Fruit fly (Drosophila melanogaster) whole organism, embryonic: ENCODE measurements around the gene TBC1D16.
A peak's percentile ranks its signal among the peaks of the same experiment; 100 is the strongest.

ENCODE experiments used
- Atf3 ChIP-seq: fragments of 200-800 bp; sonication (Bioruptor generic); optimal IDR thresholded peaks from 3 replicates; lab custom pipeline; 2016; ENCODE audit warnings: missing biosample characterization, missing genetic modification characterization
- BtbVII ChIP-seq: fragments of 200-800 bp; sonication (Bioruptor generic); optimal IDR thresholded peaks from 3 replicates; lab custom pipeline; 2017; ENCODE audit warnings: missing biosample characterization, mild to moderate bottlenecking, missing genetic modification characterization
- CG12391 ChIP-seq: fragments of 200-800 bp; sonication (Bioruptor generic); optimal IDR thresholded peaks from 3 replicates; lab custom pipeline; 2018; ENCODE audit warnings: missing biosample characterization, mild to moderate bottlenecking, missing genetic modification characterization, moderate library complexity
- CG13775 ChIP-seq: fragments of 200-800 bp; sonication (Bioruptor generic); optimal IDR thresholded peaks from 3 replicates; lab custom pipeline; 2017; ENCODE audit warnings: missing biosample characterization, mild to moderate bottlenecking, missing genetic modification characterization
- CG14667 ChIP-seq: fragments of 200-800 bp; sonication (Bioruptor generic); IDR thresholded peaks from 2 replicates; pipeline ENCODE4 v1.3.6; 2022; ENCODE audit warnings: missing biosample characterization, missing genetic modification characterization
- CG1647 ChIP-seq: fragments of 200-800 bp; sonication (Bioruptor generic); optimal IDR thresholded peaks from 3 replicates; lab custom pipeline; 2016; ENCODE audit warnings: missing biosample characterization, missing genetic modification characterization
- CG17385 ChIP-seq: fragments of 200-800 bp; sonication (Bioruptor generic); optimal IDR thresholded peaks from 3 replicates; lab custom pipeline; 2018; ENCODE audit warnings: missing biosample characterization, mild to moderate bottlenecking, missing genetic modification characterization
- CG17568 ChIP-seq: fragments of 200-800 bp; sonication (Bioruptor generic); optimal IDR thresholded peaks from 2 replicates; lab custom pipeline; 2018; ENCODE audit warnings: missing biosample characterization, mild to moderate bottlenecking, missing genetic modification characterization, moderate library complexity
- CG18599 ChIP-seq: fragments of 200-800 bp; sonication (Bioruptor generic); optimal IDR thresholded peaks from 3 replicates; lab custom pipeline; 2017; ENCODE audit warnings: missing biosample characterization, missing genetic modification characterization, mild to moderate bottlenecking, moderate library complexity, missing genetic modification reagents
- CG2202 ChIP-seq: fragments of 200-800 bp; sonication (Bioruptor generic); optimal IDR thresholded peaks from 2 replicates; lab custom pipeline; 2018; ENCODE audit warnings: missing biosample characterization, mild to moderate bottlenecking, missing genetic modification characterization
- CG2875 ChIP-seq: fragments of 200-800 bp; sonication (Bioruptor generic); optimal IDR thresholded peaks from 2 replicates; lab custom pipeline; 2017; ENCODE audit warnings: missing biosample characterization, mild to moderate bottlenecking, missing genetic modification characterization, missing genetic modification reagents
- CG3281 ChIP-seq: fragments of 200-800 bp; sonication (Bioruptor generic); optimal IDR thresholded peaks from 3 replicates; lab custom pipeline; 2017; ENCODE audit warnings: missing biosample characterization, mild to moderate bottlenecking, missing genetic modification characterization
- CG3838 ChIP-seq: fragments of 200-800 bp; sonication (Bioruptor generic); optimal IDR thresholded peaks from 3 replicates; lab custom pipeline; 2016; ENCODE audit warnings: missing biosample characterization, missing genetic modification characterization
- CG4424 ChIP-seq: fragments of 200-800 bp; sonication (Bioruptor generic); optimal IDR thresholded peaks from 3 replicates; lab custom pipeline; 2016; ENCODE audit warnings: missing biosample characterization, missing genetic modification characterization
- CG6272 ChIP-seq: fragments of 200-800 bp; sonication (Bioruptor generic); IDR thresholded peaks from 2 replicates; pipeline ENCODE4 v1.3.6; 2022; ENCODE audit warnings: missing biosample characterization, missing genetic modification characterization
- CG6813 ChIP-seq: fragments of 200-800 bp; sonication (Bioruptor generic); optimal IDR thresholded peaks from 2 replicates; lab custom pipeline; 2017; ENCODE audit warnings: missing biosample characterization, missing genetic modification characterization, mild to moderate bottlenecking, moderate library complexity, missing genetic modification reagents
- D19A ChIP-seq: fragments of 200-800 bp; optimal IDR thresholded peaks from 3 replicates; lab custom pipeline; 2019; ENCODE audit warnings: missing biosample characterization, mild to moderate bottlenecking, missing genetic modification characterization, moderate library complexity
- D19B ChIP-seq: fragments of 200-800 bp; sonication (Bioruptor generic); optimal IDR thresholded peaks from 2 replicates; lab custom pipeline; 2017; ENCODE audit warnings: missing biosample characterization, mild to moderate bottlenecking, missing genetic modification characterization
- Ets97D ChIP-seq: fragments of 200-800 bp; sonication (Bioruptor generic); optimal IDR thresholded peaks from 3 replicates; lab custom pipeline; 2016; ENCODE audit warnings: missing biosample characterization, missing genetic modification characterization
- Fer1 ChIP-seq: fragments of 200-800 bp; sonication (Bioruptor generic); optimal IDR thresholded peaks from 2 replicates; lab custom pipeline; 2017; ENCODE audit warnings: missing biosample characterization, mild to moderate bottlenecking, missing genetic modification characterization
- Hr78 ChIP-seq, 2 experiments: fragments of 200-800 bp in 1 of 2; fragments of >200 bp in 1 of 2; sonication (Bioruptor generic) in 1 of 2; optimal IDR thresholded peaks; 2 replicates each; lab custom pipeline; 2017 to 2019; ENCODE audit warnings: missing biosample characterization in 2 of 2, missing genetic modification characterization in 2 of 2, mild to moderate bottlenecking in 1 of 2, moderate library complexity in 1 of 2
- Hsf ChIP-seq: fragments of 200-800 bp; sonication (Bioruptor generic); optimal IDR thresholded peaks from 3 replicates; lab custom pipeline; 2016; ENCODE audit warnings: missing biosample characterization, missing genetic modification characterization
- NFAT ChIP-seq: fragments of 200-800 bp; sonication (Bioruptor generic); IDR thresholded peaks from 2 replicates; pipeline ENCODE4 v1.3.6; 2022; ENCODE audit warnings: missing biosample characterization, missing genetic modification characterization
- Nf-YC ChIP-seq: fragments of 200-800 bp; optimal IDR thresholded peaks from 3 replicates; lab custom pipeline; 2019; ENCODE audit warnings: missing biosample characterization, mild to moderate bottlenecking, missing genetic modification characterization, moderate library complexity
- PHDP ChIP-seq: fragments of 200-800 bp; sonication (Bioruptor generic); optimal IDR thresholded peaks from 3 replicates; lab custom pipeline; 2018; ENCODE audit warnings: missing biosample characterization, mild to moderate bottlenecking, missing genetic modification characterization, moderate library complexity
- Spps ChIP-seq: fragments of 200-800 bp; sonication (Bioruptor generic); optimal IDR thresholded peaks from 2 replicates; lab custom pipeline; 2018; ENCODE audit warnings: missing biosample characterization, mild to moderate bottlenecking, missing genetic modification characterization
- Stat92E ChIP-seq, 3 experiments: fragments of >200 bp in 2 of 3; fragments of 200-800 bp in 1 of 3; sonication (Bioruptor generic) in 1 of 3; optimal IDR thresholded peaks; 2 replicates each; lab custom pipeline; 2017 to 2019; ENCODE audit warnings: missing biosample characterization in 3 of 3, missing genetic modification characterization in 3 of 3, mild to moderate bottlenecking in 1 of 3, moderate library complexity in 1 of 3
- Usf ChIP-seq: fragments of 200-800 bp; sonication (Bioruptor generic); optimal IDR thresholded peaks from 2 replicates; lab custom pipeline; 2017; ENCODE audit warnings: missing genotype, missing biosample characterization, missing genetic modification characterization
- YL-1 ChIP-seq: fragments of 200-800 bp; sonication (Bioruptor generic); optimal IDR thresholded peaks from 3 replicates; lab custom pipeline; 2017; ENCODE audit warnings: missing biosample characterization, mild to moderate bottlenecking, missing genetic modification characterization
- ase ChIP-seq: fragments of 200-800 bp; sonication (Bioruptor generic); IDR thresholded peaks from 3 replicates; pipeline ENCODE4 v1.3.6; 2022; ENCODE audit warnings: missing biosample characterization, missing genetic modification characterization
- ash1 ChIP-seq: fragments of 200-800 bp; sonication (Bioruptor generic); optimal IDR thresholded peaks from 2 replicates; lab custom pipeline; 2018; ENCODE audit warnings: missing biosample characterization, mild to moderate bottlenecking, missing genetic modification characterization
- bigmax ChIP-seq: fragments of 200-800 bp; sonication (Bioruptor generic); optimal IDR thresholded peaks from 2 replicates; lab custom pipeline; 2018; ENCODE audit warnings: missing biosample characterization, mild to moderate bottlenecking, missing genetic modification characterization
- crc ChIP-seq: fragments of 200-800 bp; sonication (Bioruptor generic); optimal IDR thresholded peaks from 2 replicates; lab custom pipeline; 2016; ENCODE audit warnings: missing biosample characterization, missing genetic modification characterization
- crol ChIP-seq: fragments of 200-800 bp; sonication (Bioruptor generic); IDR thresholded peaks from 2 replicates; pipeline ENCODE4 v1.3.6; 2022; ENCODE audit warnings: missing biosample characterization, missing genetic modification characterization
- dati ChIP-seq: fragments of 200-800 bp; sonication (Bioruptor generic); IDR thresholded peaks from 2 replicates; pipeline ENCODE4 v1.3.6; 2022; ENCODE audit warnings: missing biosample characterization, missing genetic modification characterization
- dysf ChIP-seq: fragments of 200-800 bp; sonication (Bioruptor generic); IDR thresholded peaks from 3 replicates; pipeline ENCODE4 v1.3.6; 2022; ENCODE audit warnings: missing biosample characterization, missing genetic modification characterization
- gce ChIP-seq: fragments of 200-800 bp; sonication (Bioruptor generic); IDR thresholded peaks from 3 replicates; pipeline ENCODE4 v1.3.6; 2022; ENCODE audit warnings: missing biosample characterization, missing genetic modification characterization
- grau ChIP-seq: fragments of 200-800 bp; optimal IDR thresholded peaks from 3 replicates; lab custom pipeline; 2019; ENCODE audit warnings: missing biosample characterization, mild to moderate bottlenecking, missing genetic modification characterization, moderate library complexity
- h ChIP-seq: fragments of >200 bp; optimal IDR thresholded peaks from 2 replicates; lab custom pipeline; 2017
- her ChIP-seq: fragments of 200-800 bp; sonication (Bioruptor generic); optimal IDR thresholded peaks from 2 replicates; lab custom pipeline; 2016; ENCODE audit warnings: missing biosample characterization, missing genetic modification characterization
- hth ChIP-seq: fragments of >200 bp; optimal IDR thresholded peaks from 2 replicates; lab custom pipeline; 2017; ENCODE audit warnings: inconsistent platforms
- kay ChIP-seq: fragments of 200-800 bp; sonication (Bioruptor generic); optimal IDR thresholded peaks from 2 replicates; lab custom pipeline; 2016; ENCODE audit warnings: missing biosample characterization, missing genetic modification characterization
- klu ChIP-seq: fragments of 200-800 bp; sonication (Bioruptor generic); IDR thresholded peaks from 2 replicates; pipeline ENCODE4 v1.3.6; 2022; ENCODE audit warnings: missing biosample characterization, missing genetic modification characterization
- maf-S ChIP-seq: fragments of 200-800 bp; sonication (Bioruptor generic); optimal IDR thresholded peaks from 2 replicates; lab custom pipeline; 2016; ENCODE audit warnings: missing biosample characterization, missing genetic modification characterization
- mam ChIP-seq: fragments of 200-800 bp; sonication (Bioruptor generic); optimal IDR thresholded peaks from 3 replicates; lab custom pipeline; 2016; ENCODE audit warnings: missing biosample characterization, missing genetic modification characterization
- sd ChIP-seq: fragments of 200-800 bp; sonication (Bioruptor generic); optimal IDR thresholded peaks from 3 replicates; lab custom pipeline; 2018; ENCODE audit warnings: missing biosample characterization, mild to moderate bottlenecking, missing genetic modification characterization, moderate library complexity
- sima ChIP-seq: fragments of 200-800 bp; sonication (Bioruptor generic); optimal IDR thresholded peaks from 2 replicates; lab custom pipeline; 2016; ENCODE audit warnings: missing biosample characterization, missing genetic modification characterization
- sisA ChIP-seq: fragments of 200-800 bp; sonication (Bioruptor generic); IDR thresholded peaks from 2 replicates; pipeline ENCODE4 v1.3.6; 2022; ENCODE audit warnings: missing biosample characterization, missing genetic modification characterization
- tna ChIP-seq: fragments of 200-800 bp; sonication (Bioruptor generic); IDR thresholded peaks from 2 replicates; pipeline ENCODE4 v1.3.6; 2022; ENCODE audit warnings: missing biosample characterization, missing genetic modification characterization; ENCODE audit not compliant: partially characterized antibody
- unc-4 ChIP-seq: fragments of 200-800 bp; sonication (Bioruptor generic); IDR thresholded peaks from 2 replicates; pipeline ENCODE4 v1.3.6; 2022; ENCODE audit warnings: missing biosample characterization, missing genetic modification characterization; ENCODE audit not compliant: partially characterized antibody
- zf30C ChIP-seq: fragments of 200-800 bp; sonication (Bioruptor generic); optimal IDR thresholded peaks from 3 replicates; lab custom pipeline; 2018; ENCODE audit warnings: missing biosample characterization, mild to moderate bottlenecking, missing genetic modification characterization

Gene TBC1D16

dm6 chr2L:10426534-10427048 is 8.9 kb downstream of the TBC1D16 start, which contains the start of the genes SmB and KdelR (continued):
- TF ChIP-seq dysf (no peak), mam (no peak), sd (tag; lab: Kevin White, UChicago) (no peak), CG17385 (GFP tag; lab: Kevin White, UChicago) (no peak), ash1 (GFP tag; lab: Kevin White, UChicago) (no peak), Fer1 (GFP tag; lab: Kevin White, UChicago) (peak; percentile 33), unc-4 (GFP tag; lab: Robert Waterston, UW) (peak; percentile 83), crol (GFP tag; lab: Robert Waterston, UW) (no peak), gce (no peak), BtbVII (peak; percentile 11), Ets97D (GFP tag; lab: Kevin White, UChicago) (peak; percentile 83), CG14667 (no peak), CG3838 (no peak), zf30C (no peak), Nf-YC (tag; lab: Kevin White, UChicago) (peak; percentile 60), hth (no peak), PHDP (tag; lab: Kevin White, UChicago) (peak; percentile 22), maf-S (GFP tag; lab: Kevin White, UChicago) (no peak), CG4424 (GFP tag; lab: Kevin White, UChicago) (peak; percentile 37), CG2202 (tag; lab: Kevin White, UChicago) (no peak), NFAT (no peak), ase (GFP tag; lab: Robert Waterston, UW) (no peak), Stat92E (GFP tag; optimal IDR thresholded peaks at IDR 0.05; lab: Kevin White, UChicago) (peak in 1 of 3 experiments; percentile 7), CG17568 (GFP tag; lab: Kevin White, UChicago) (no peak), sima (GFP tag; lab: Kevin White, UChicago) (no peak), CG6272 (GFP tag; lab: Robert Waterston, UW) (0 out of 2 replicates have a peak, but pooled peaks have one; percentile 30), CG2875 (GFP tag; lab: Kevin White, UChicago) (no peak), CG1647 (no peak), kay (GFP tag; lab: Kevin White, UChicago) (peak; percentile 90), grau (peak; percentile 32), her (GFP tag; lab: Kevin White, UChicago) (no peak), sisA (no peak), CG12391 (tag; lab: Kevin White, UChicago) (peak; percentile 59), Atf3 (GFP tag; lab: Kevin White, UChicago) (peak; percentile 31), Spps (no peak), CG18599 (GFP tag; lab: Kevin White, UChicago) (no peak), CG3281 (GFP tag; lab: Kevin White, UChicago) (no peak), dati (GFP tag; lab: Robert Waterston, UW) (no peak), YL-1 (peak; percentile 89), crc (GFP tag; lab: Kevin White, UChicago) (no peak), CG13775 (GFP tag; lab: Kevin White, UChicago) (peak; percentile 36), D19A (tag; lab: Kevin White, UChicago) (no peak), Hr78 (GFP tag; optimal IDR thresholded peaks at IDR 0.05; lab: Kevin White, UChicago) (no peak), CG6813 (GFP tag; lab: Kevin White, UChicago) (no peak), tna (GFP tag; lab: Robert Waterston, UW) (peak; percentile 84), D19B (no peak), bigmax (GFP tag; lab: Kevin White, UChicago) (no peak), h (lab: Kevin White, UChicago) (no peak), klu (GFP tag; lab: Robert Waterston, UW) (no peak), Usf (GFP tag; lab: Kevin White, UChicago) (no peak), Hsf (GFP tag; lab: Kevin White, UChicago) (peak; percentile 17)
